Fruit fly (Drosophila melanogaster): ENCODE measurements around the gene CG1801.

The CG1801 gene

dm6 chrX:21323933-21324688 lies 6.8 kb upstream of the CG1801 start, which contains the start of the genes Dd and CG1486 (continued):
- TF ChIP-seq cyc (GFP tag; optimal IDR thresholded peaks at IDR 0.05): no peak
- TF ChIP-seq Ets21C (GFP tag; optimal IDR thresholded peaks at IDR 0.05): no peak
- TF ChIP-seq CG31627 (GFP tag; optimal IDR thresholded peaks at IDR 0.05): peak; percentile 9
- no peak for TF ChIP-seq Hr38 (GFP tag; optimal IDR thresholded peaks at IDR 0.05)
- TF ChIP-seq fkh (GFP tag; optimal IDR thresholded peaks at IDR 0.05): peak; percentile 74

- TF ChIP-seq CG6808 (GFP tag; optimal IDR thresholded peaks at IDR 0.05) (no peak), CG1621 (tag; optimal IDR thresholded peaks at IDR 0.05) (peak; percentile 39), achi (GFP tag; optimal IDR thresholded peaks at IDR 0.05) (no peak), CG32006 (GFP tag; optimal IDR thresholded peaks at IDR 0.05) (no peak), CG6854 (GFP tag; optimal IDR thresholded peaks at IDR 0.05) (no peak), Sox15 (GFP tag; optimal IDR thresholded peaks at IDR 0.05) (no peak), CG6276 (GFP tag; optimal IDR thresholded peaks at IDR 0.05) (no peak), CG31627 (GFP tag; optimal IDR thresholded peaks at IDR 0.05) (no peak), esn (GFP tag; optimal IDR thresholded peaks at IDR 0.05) (no peak), Gug (GFP tag; IDR thresholded peaks at IDR 0.05) (no peak), CG6163 (GFP tag; IDR thresholded peaks at IDR 0.05) (peak; percentile 24; the same call in 2 of the 3 replicates), ss (GFP tag; optimal IDR thresholded peaks at IDR 0.05) (peak; percentile 27 to 36), topi (GFP tag; optimal IDR thresholded peaks at IDR 0.05) (no peak), fd85E (GFP tag; optimal IDR thresholded peaks at IDR 0.05) (no peak), Eip78C (GFP tag) (peak; percentile 43), cyc (GFP tag; optimal IDR thresholded peaks at IDR 0.05) (no peak), CG15336 (GFP tag; IDR thresholded peaks at IDR 0.05) (0 out of 2 replicates have a peak, but pooled peaks have one; percentile 7), Hr39 (GFP tag; optimal IDR thresholded peaks at IDR 0.05) (no peak), svp (GFP tag) (peak; percentile 63), OdsH (GFP tag; optimal IDR thresholded peaks at IDR 0.05) (no peak), pdm3 (GFP tag; optimal IDR thresholded peaks at IDR 0.05) (no peak)
Measured at dm6 chrX:21323171-21323695, 5.9 kb upstream of the CG1801 start.

dm6 chrX:21322289-21322981 lies 5.1 kb upstream of the CG1801 start:
- no peak for TF ChIP-seq CG8319 (GFP tag; optimal IDR thresholded peaks at IDR 0.05)
- TF ChIP-seq Met (GFP tag; optimal IDR thresholded peaks at IDR 0.05): peak; percentile 54
- no peak for TF ChIP-seq CG9139 (GFP tag; optimal IDR thresholded peaks at IDR 0.05)
- TF ChIP-seq cyc (GFP tag; optimal IDR thresholded peaks at IDR 0.05): peak; percentile 36
- TF ChIP-seq ss (GFP tag; optimal IDR thresholded peaks at IDR 0.05): peak in 1 of 2 experiments; percentile 39
- TF ChIP-seq CG34406 (GFP tag; optimal IDR thresholded peaks at IDR 0.05): no peak
- TF ChIP-seq CG10631 (GFP tag; optimal IDR thresholded peaks at IDR 0.05): no peak
- TF ChIP-seq OdsH (GFP tag; optimal IDR thresholded peaks at IDR 0.05): no peak
- no peak for TF ChIP-seq esn (GFP tag; optimal IDR thresholded peaks at IDR 0.05)
- peak; percentile 49 for TF ChIP-seq topi (GFP tag; optimal IDR thresholded peaks at IDR 0.05)
- peak; percentile 44 for TF ChIP-seq CG6276 (GFP tag; optimal IDR thresholded peaks at IDR 0.05)
- peak; percentile 18; the same call in 1 of the 2 replicates for TF ChIP-seq CG15336 (GFP tag; IDR thresholded peaks at IDR 0.05)
- TF ChIP-seq Eip75B (GFP tag; optimal IDR thresholded peaks at IDR 0.05): peak; percentile 33
- no peak for TF ChIP-seq salr (GFP tag; optimal IDR thresholded peaks at IDR 0.05)
- peak; percentile 48 for TF ChIP-seq CG3032 (tag; optimal IDR thresholded peaks at IDR 0.05)
- no peak for TF ChIP-seq CG31627 (GFP tag; optimal IDR thresholded peaks at IDR 0.05)
- TF ChIP-seq Eip78C (GFP tag): no peak
- TF ChIP-seq CG11762 (GFP tag; optimal IDR thresholded peaks at IDR 0.05; ENCODE audit: insufficient read depth): peak; percentile 19
- no peak for TF ChIP-seq fkh (GFP tag; optimal IDR thresholded peaks at IDR 0.05)
- TF ChIP-seq dsx (GFP tag; optimal IDR thresholded peaks at IDR 0.05; ENCODE audit: poor library complexity, severe bottlenecking): no peak
- TF ChIP-seq CG4318 (GFP tag; optimal IDR thresholded peaks at IDR 0.05): no peak
- TF ChIP-seq CG6792 (GFP tag; optimal IDR thresholded peaks at IDR 0.05): no peak
- TF ChIP-seq CG8632 (GFP tag; optimal IDR thresholded peaks at IDR 0.05): no peak
- TF ChIP-seq Blimp-1 (GFP tag; optimal IDR thresholded peaks at IDR 0.05): peak; percentile 5
- no peak for TF ChIP-seq spab (GFP tag; optimal IDR thresholded peaks at IDR 0.05)
- TF ChIP-seq eg (GFP tag; IDR thresholded peaks at IDR 0.05): 0 out of 3 replicates have a peak, but pooled peaks have one; percentile 22
- TF ChIP-seq Ets96B (tag; optimal IDR thresholded peaks at IDR 0.05): peak; percentile 28
- TF ChIP-seq CG10669 (GFP tag; optimal IDR thresholded peaks at IDR 0.05): peak; percentile 52
- TF ChIP-seq Sox102F (GFP tag; optimal IDR thresholded peaks at IDR 0.05): no peak
- no peak for TF ChIP-seq acj6 (GFP tag; optimal IDR thresholded peaks at IDR 0.05)
